Worm (Caenorhabditis elegans) whole organism, young adult: ENCODE measurements around the gene W02F12.2.

Experiments used
- F22D6.2 ChIP-seq: sonication (generic microtip); optimal IDR thresholded peaks from 2 replicates; lab custom pipeline; 2016; ENCODE audit warnings: mild to moderate bottlenecking, missing genetic modification characterization, missing compliant biosample characterization
- F39B2.1 ChIP-seq: fragments of 200-800 bp; sonication (Bioruptor generic); IDR thresholded peaks from 2 replicates; pipeline ENCODE4 v1.3.6; 2022; ENCODE audit warnings: missing genetic modification reagents, missing genetic modification characterization, missing compliant biosample characterization
- F55B11.4 ChIP-seq: sonication (generic microtip); optimal IDR thresholded peaks from 2 replicates; lab custom pipeline; 2016; ENCODE audit warnings: missing compliant biosample characterization, missing genetic modification characterization, borderline replicate concordance; ENCODE audit not compliant: insufficient read depth
- F57A8.1 ChIP-seq: fragments of 200-800 bp; sonication (Bioruptor generic); optimal IDR thresholded peaks from 2 replicates; lab custom pipeline; 2018; ENCODE audit warnings: mild to moderate bottlenecking, missing genetic modification characterization, moderate library complexity, missing compliant biosample characterization
- T07F8.4 ChIP-seq: sonication (generic microtip); optimal IDR thresholded peaks from 2 replicates; lab custom pipeline; 2016; ENCODE audit warnings: mild to moderate bottlenecking, missing genetic modification characterization, moderate library complexity, missing compliant biosample characterization
- Y53G8AR.9 ChIP-seq: fragments of 200-800 bp; sonication (Bioruptor generic); conservative IDR thresholded peaks from 2 replicates; pipeline ENCODE4 v1.3.6; 2022; ENCODE audit warnings: missing genetic modification reagents, missing genetic modification characterization, missing compliant biosample characterization
- Y95B8A.8 ChIP-seq: fragments of 200-800 bp; sonication (Bioruptor generic); IDR thresholded peaks from 2 replicates; pipeline ENCODE4 v1.3.6; 2022; ENCODE audit warnings: missing genetic modification reagents, missing genetic modification characterization, missing compliant biosample characterization
- aptf-2 ChIP-seq: fragments of 200-800 bp; sonication (Bioruptor generic); conservative IDR thresholded peaks from 2 replicates; pipeline ENCODE4 v1.3.6; 2022; ENCODE audit warnings: missing genetic modification reagents, missing genetic modification characterization, missing compliant biosample characterization
- aptf-3 ChIP-seq: fragments of 200-800 bp; sonication (Bioruptor generic); IDR thresholded peaks from 2 replicates; pipeline ENCODE4 v1.3.6; 2022; ENCODE audit warnings: missing genetic modification characterization, missing compliant biosample characterization
- atf-7 ChIP-seq: sonication (generic microtip); optimal IDR thresholded peaks from 2 replicates; lab custom pipeline; 2017; ENCODE audit warnings: mild to moderate bottlenecking, missing genetic modification characterization, missing compliant biosample characterization
- athp-1 ChIP-seq: sonication (generic microtip); optimal IDR thresholded peaks from 2 replicates; lab custom pipeline; 2017; ENCODE audit warnings: mild to moderate bottlenecking, missing genetic modification characterization, missing compliant biosample characterization
- ceh-58 ChIP-seq: fragments of 200-800 bp; sonication (Bioruptor generic); IDR thresholded peaks from 2 replicates; pipeline ENCODE4 v1.3.6; 2022; ENCODE audit warnings: missing genetic modification characterization, missing compliant biosample characterization
- egl-18 ChIP-seq: fragments of 200-800 bp; sonication (Bioruptor generic); IDR thresholded peaks from 2 replicates; pipeline ENCODE4 v1.3.6; 2022; ENCODE audit warnings: missing genetic modification reagents, missing genetic modification characterization, missing compliant biosample characterization
- fkh-3 ChIP-seq: sonication (generic microtip); optimal IDR thresholded peaks from 2 replicates; lab custom pipeline; 2016; ENCODE audit warnings: mild to moderate bottlenecking, missing genetic modification characterization, missing compliant biosample characterization
- gei-17 ChIP-seq: fragments of 200-800 bp; sonication (Bioruptor generic); optimal IDR thresholded peaks from 2 replicates; lab custom pipeline; 2018; ENCODE audit warnings: mild to moderate bottlenecking, missing genetic modification characterization, missing compliant biosample characterization
- hmg-1.2 ChIP-seq: fragments of 200-800 bp; sonication (Bioruptor generic); IDR thresholded peaks from 2 replicates; pipeline ENCODE4 v1.3.6; 2022; ENCODE audit warnings: missing genetic modification reagents, missing genetic modification characterization, missing compliant biosample characterization
- hsf-1 ChIP-seq: fragments of 200-800 bp; sonication (Bioruptor generic); IDR thresholded peaks from 2 replicates; pipeline ENCODE4 v1.3.6; 2022; ENCODE audit warnings: missing genetic modification reagents, missing genetic modification characterization, missing compliant biosample characterization
- lag-1 ChIP-seq: fragments of 200-800 bp; sonication (Bioruptor generic); IDR thresholded peaks from 2 replicates; pipeline ENCODE4 v1.3.6; 2022; ENCODE audit warnings: missing genetic modification reagents, missing genetic modification characterization, missing compliant biosample characterization
- lin-26 ChIP-seq: fragments of 200-800 bp; sonication (Bioruptor generic); IDR thresholded peaks from 2 replicates; pipeline ENCODE4 v1.3.6; 2022; ENCODE audit warnings: missing genetic modification reagents, missing genetic modification characterization, missing compliant biosample characterization
- lin-40 ChIP-seq: sonication (generic microtip); optimal IDR thresholded peaks from 2 replicates; lab custom pipeline; 2016; ENCODE audit warnings: missing genetic modification characterization, mild to moderate bottlenecking, missing compliant biosample characterization, missing genotype, missing genetic modification reagents
- madf-10 ChIP-seq: sonication (generic microtip); optimal IDR thresholded peaks from 2 replicates; lab custom pipeline; 2016; ENCODE audit warnings: mild to moderate bottlenecking, missing genetic modification characterization, missing compliant biosample characterization
- madf-8 ChIP-seq: fragments of 200-800 bp; sonication (Bioruptor generic); conservative IDR thresholded peaks from 2 replicates; pipeline ENCODE4 v1.3.6; 2022; ENCODE audit warnings: missing genetic modification reagents, missing genetic modification characterization, missing compliant biosample characterization
- mes-4 ChIP-seq: sonication (generic microtip); optimal IDR thresholded peaks from 2 replicates; lab custom pipeline; 2016; ENCODE audit warnings: missing genotype, missing genetic modification characterization, missing compliant biosample characterization
- nhr-27 ChIP-seq: fragments of 200-800 bp; sonication (Bioruptor generic); optimal IDR thresholded peaks from 2 replicates; lab custom pipeline; 2018; ENCODE audit warnings: mild to moderate bottlenecking, missing genetic modification characterization, moderate library complexity, missing compliant biosample characterization
- nhr-80 ChIP-seq: sonication (generic microtip); optimal IDR thresholded peaks from 2 replicates; lab custom pipeline; 2016; ENCODE audit warnings: missing genetic modification characterization, missing compliant biosample characterization
- pha-4 ChIP-seq: fragments of 150-350 bp; sonication (generic microtip); optimal IDR thresholded peaks from 2 replicates; lab custom pipeline; 2014; ENCODE audit warnings: missing biosample characterization, missing genetic modification reagents, missing genetic modification characterization
- snpc-1.1 ChIP-seq: sonication (generic microtip); optimal IDR thresholded peaks from 2 replicates; lab custom pipeline; 2017; ENCODE audit warnings: missing genetic modification characterization, mild to moderate bottlenecking, missing compliant biosample characterization, antibody characterized with exemption, moderate library complexity, missing genotype, missing genetic modification reagents; ENCODE audit not compliant: insufficient read depth
- snpc-1.3 ChIP-seq: sonication (generic microtip); optimal IDR thresholded peaks from 2 replicates; lab custom pipeline; 2017; ENCODE audit warnings: missing genetic modification characterization, mild to moderate bottlenecking, missing compliant biosample characterization, antibody characterized with exemption, moderate library complexity, missing genotype, missing genetic modification reagents; ENCODE audit not compliant: insufficient read depth
- snpc-3.4 ChIP-seq: sonication (generic microtip); optimal IDR thresholded peaks from 2 replicates; lab custom pipeline; 2017; ENCODE audit warnings: missing genetic modification characterization, mild to moderate bottlenecking, missing compliant biosample characterization, antibody characterized with exemption, moderate library complexity, missing genotype, missing genetic modification reagents
- tlf-1 ChIP-seq: fragments of 200-800 bp; sonication (Bioruptor generic); optimal IDR thresholded peaks from 2 replicates; lab custom pipeline; 2018; ENCODE audit warnings: mild to moderate bottlenecking, missing genetic modification characterization, missing compliant biosample characterization
- xnd-1 ChIP-seq: sonication (generic microtip); optimal IDR thresholded peaks from 2 replicates; lab custom pipeline; 2016; ENCODE audit warnings: missing genotype, missing genetic modification reagents, missing genetic modification characterization, missing compliant biosample characterization
- zfh-2 ChIP-seq: fragments of 200-800 bp; sonication (Bioruptor generic); conservative IDR thresholded peaks from 2 replicates; pipeline ENCODE4 v1.3.6; 2022; ENCODE audit warnings: missing genetic modification reagents, missing genetic modification characterization, missing compliant biosample characterization
- ztf-22 ChIP-seq: fragments of 200-800 bp; sonication (Bioruptor generic); optimal IDR thresholded peaks from 2 replicates; lab custom pipeline; 2018; ENCODE audit warnings: mild to moderate bottlenecking, missing genetic modification characterization, moderate library complexity, missing compliant biosample characterization
- ztf-26 ChIP-seq: sonication (generic microtip); optimal IDR thresholded peaks from 2 replicates; lab custom pipeline; 2017; ENCODE audit warnings: missing genetic modification characterization, missing compliant biosample characterization

W02F12.2 gene

DNA sequence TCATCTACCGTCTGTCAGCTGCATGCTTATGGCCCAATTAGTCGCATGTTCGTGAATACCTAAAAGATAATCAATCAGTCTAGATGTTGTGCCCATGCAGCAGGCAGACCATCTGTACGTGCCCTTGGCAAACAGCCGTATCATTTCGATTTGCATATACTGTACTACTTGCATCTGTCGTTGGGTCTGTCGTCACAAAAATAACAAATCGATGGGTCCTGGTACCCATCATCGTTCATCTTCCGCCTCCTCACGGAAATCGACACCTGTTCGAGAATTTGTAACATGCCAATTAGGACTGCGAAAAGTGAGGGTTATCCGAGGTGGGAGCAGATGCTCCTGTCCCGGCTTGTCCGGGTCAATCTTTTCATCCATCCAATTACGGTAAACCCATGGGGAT, 14.2 kb downstream of the W02F12.2 start:
- TF ChIP-seq mes-4 (tag; lab: Kevin White, UChicago) (no peak), athp-1 (tag; lab: Kevin White, UChicago) (no peak), snpc-1.1 (tag; lab: Kevin White, UChicago) (no peak), snpc-1.3 (tag; lab: Kevin White, UChicago) (no peak), madf-8 (GFP tag; lab: Robert Waterston, UW) (no peak), Y95B8A.8 (GFP tag; lab: Robert Waterston, UW) (no peak), ceh-58 (GFP tag; lab: Robert Waterston, UW) (no peak), T07F8.4 (tag; lab: Kevin White, UChicago) (no peak), nhr-27 (tag; lab: Kevin White, UChicago) (no peak), gei-17 (GFP tag; lab: Kevin White, UChicago) (no peak), lin-40 (tag; lab: Kevin White, UChicago) (no peak), pha-4 (tag; lab: Kevin White, UChicago) (no peak), xnd-1 (tag; lab: Kevin White, UChicago) (no peak), lin-26 (GFP tag; lab: Robert Waterston, UW) (no peak), ztf-22 (GFP tag; lab: Kevin White, UChicago) (no peak), aptf-2 (GFP tag; lab: Robert Waterston, UW) (no peak)

DNA sequence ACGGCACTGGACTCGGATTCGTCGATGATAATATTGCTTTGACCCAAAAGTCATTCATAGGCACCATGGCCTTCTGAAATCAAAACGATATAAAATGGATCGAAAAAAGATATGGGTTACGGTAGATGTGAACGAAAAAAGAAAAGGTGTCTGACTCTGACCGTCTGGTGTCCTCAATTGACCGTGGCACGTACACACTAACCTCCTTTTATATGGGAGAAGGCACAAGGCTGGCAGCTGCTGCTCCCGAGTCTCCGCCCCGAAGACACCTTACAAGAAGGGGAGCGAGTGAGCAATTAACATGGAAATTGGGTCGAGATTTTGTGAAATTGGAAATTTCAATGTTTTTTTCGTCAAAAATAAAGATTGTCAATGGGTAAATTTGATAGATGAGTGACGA, 16.0 kb downstream of the W02F12.2 start, which contains the start of gene egl-46:
TSS of gene egl-46 (minus strand) at position 73 of the 400 bp plus-strand sequence.
- TF ChIP-seq F22D6.2 (tag; lab: Kevin White, UChicago), result no peak
- 0 out of 2 replicates have a peak, but pooled peaks have one; percentile 19 for TF ChIP-seq zfh-2 (GFP tag; lab: Robert Waterston, UW)

DNA sequence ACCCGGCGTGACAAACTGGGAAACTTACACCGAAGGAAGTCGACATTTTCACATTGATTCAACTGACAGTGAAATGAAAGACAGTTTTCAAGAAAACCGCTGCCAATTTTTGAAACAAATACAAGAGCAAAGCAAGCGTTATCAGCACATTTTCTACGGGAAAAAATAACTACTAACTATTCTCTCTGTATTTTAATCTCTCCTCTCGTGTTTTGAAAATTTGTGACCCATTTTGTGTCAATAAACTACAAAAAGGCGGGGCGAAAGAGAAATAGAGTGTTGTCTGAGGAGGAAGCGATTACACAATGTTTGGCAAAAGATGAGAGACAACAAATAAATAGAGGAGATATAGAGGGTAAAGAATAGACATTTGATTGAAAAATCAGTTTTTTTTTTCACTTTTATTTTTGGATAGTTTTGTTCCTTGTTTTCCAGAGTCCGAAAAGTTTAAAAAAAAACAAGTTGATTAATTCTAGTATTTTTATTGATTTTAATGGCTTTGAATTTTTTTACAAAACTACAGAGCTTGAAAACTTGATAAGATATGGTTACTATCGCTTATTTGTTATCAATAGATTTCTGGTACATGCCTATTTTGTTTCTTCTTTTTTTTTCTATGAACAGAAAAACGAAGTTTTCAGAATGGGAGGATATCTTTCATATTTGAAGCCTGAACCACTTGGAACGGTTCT, 21.1 kb downstream of the W02F12.2 start, which contains the start of gene cest-34:
TSS of gene cest-34 (plus strand) at position 642 of the 692 bp plus-strand sequence.
- TF ChIP-seq nhr-80 (tag; lab: Kevin White, UChicago) (peak; percentile 87), ztf-26 (tag; lab: Kevin White, UChicago) (no peak)

DNA sequence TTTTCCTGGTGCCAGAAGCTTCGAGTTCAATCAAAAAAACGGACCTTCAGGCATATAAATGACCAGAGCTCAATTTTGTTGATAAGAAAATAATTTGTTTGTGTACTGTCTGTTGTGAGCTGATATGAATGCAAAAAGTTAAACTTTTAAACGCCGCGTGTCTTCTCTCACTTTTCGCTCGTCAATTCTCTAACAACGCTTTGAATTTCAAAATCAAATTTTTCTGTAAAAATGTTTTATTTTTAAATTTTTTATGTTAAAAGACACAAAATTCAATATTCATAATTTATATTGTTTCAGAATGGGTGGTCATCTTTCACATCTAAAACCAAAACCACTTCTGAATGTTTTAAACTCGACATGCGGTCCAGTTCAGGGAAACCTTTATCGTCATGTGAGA, 23.5 kb downstream of the W02F12.2 start, which contains the start of gene cest-31:
TSS of gene cest-31 (plus strand) at position 301 of the 400 bp plus-strand sequence.
- TF ChIP-seq T07F8.4 (tag; lab: Kevin White, UChicago) (no peak), atf-7 (no peak), gei-17 (GFP tag; lab: Kevin White, UChicago) (no peak), zfh-2 (GFP tag; lab: Robert Waterston, UW) (no peak), aptf-3 (GFP tag; lab: Robert Waterston, UW) (no peak), F39B2.1 (no peak), F55B11.4 (tag; lab: Kevin White, UChicago) (no peak), tlf-1 (no peak), hmg-1.2 (no peak), snpc-1.1 (tag; lab: Kevin White, UChicago) (no peak), athp-1 (tag; lab: Kevin White, UChicago) (no peak), F22D6.2 (tag; lab: Kevin White, UChicago) (no peak), F57A8.1 (no peak), madf-10 (tag; lab: Kevin White, UChicago) (no peak), fkh-3 (tag; lab: Kevin White, UChicago) (no peak), lag-1 (no peak), egl-18 (GFP tag; lab: Robert Waterston, UW) (no peak), snpc-3.4 (tag; lab: Kevin White, UChicago) (no peak), hsf-1 (no peak), Y53G8AR.9 (GFP tag; lab: Robert Waterston, UW) (no peak)
